Worm (Caenorhabditis elegans): ENCODE results near the gene fbxa-218.

DNA sequence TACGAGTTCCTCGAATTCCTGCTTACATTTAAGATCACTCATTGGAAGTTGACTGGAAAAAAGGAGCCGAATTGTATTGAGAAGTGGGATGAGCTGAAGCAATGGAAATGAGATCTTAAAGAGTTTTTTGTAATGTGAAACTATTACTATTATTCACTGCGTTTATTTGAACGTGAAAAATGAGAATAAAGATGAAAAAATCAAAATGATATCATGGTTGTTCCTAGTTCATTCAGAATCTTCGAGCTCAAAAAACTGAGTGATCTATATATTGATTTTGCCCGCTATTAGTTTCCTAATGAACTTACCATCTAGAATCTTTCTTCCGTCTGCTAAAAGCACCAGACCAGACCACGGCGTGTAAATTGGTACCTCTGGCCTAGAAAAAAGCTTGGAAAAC is 705 bp downstream of the fbxa-218 start:
- TF ChIP-seq dao-5 (tag; optimal IDR thresholded peaks at IDR 0.05) (no peak), him-1 (tag; optimal IDR thresholded peaks at IDR 0.05) (no peak)
